Worm (Caenorhabditis elegans) whole organism, early embryonic: ENCODE measurements around the gene F40F8.4.

Source experiments
- aly-1 ChIP-seq: sonication (generic microtip); optimal IDR thresholded peaks from 2 replicates; lab custom pipeline; 2016; ENCODE audit warnings: missing genetic modification characterization, missing compliant biosample characterization
- ceh-13 ChIP-seq: fragments of 200-800 bp; sonication (Bioruptor generic); optimal IDR thresholded peaks from 2 replicates; lab custom pipeline; 2018; ENCODE audit warnings: mild to moderate bottlenecking, missing genetic modification characterization, missing compliant biosample characterization

- TF ChIP-seq aly-1 (no peak), ceh-13 (GFP tag; lab: Kevin White, UChicago) (no peak)
These were observed 22.4 kb upstream of the F40F8.4 start, which contains the start of gene ptr-13 for ce11 chrII:11162390-11162789.
